Worm (Caenorhabditis elegans) whole organism, early embryonic: ENCODE data around the gene Y50D4A.10.

Experiments used
- B0310.2 ChIP-seq: sonication (generic microtip); optimal IDR thresholded peaks from 2 replicates; lab custom pipeline; 2016; ENCODE audit warnings: mild to moderate bottlenecking, missing genetic modification characterization, missing compliant biosample characterization
- F13C5.2 ChIP-seq: sonication (generic microtip); optimal IDR thresholded peaks from 2 replicates; lab custom pipeline; 2017; ENCODE audit warnings: mild to moderate bottlenecking, missing genetic modification characterization, inconsistent platforms, missing compliant biosample characterization
- aly-1 ChIP-seq: sonication (generic microtip); optimal IDR thresholded peaks from 2 replicates; lab custom pipeline; 2016; ENCODE audit warnings: missing genetic modification characterization, missing compliant biosample characterization
- ama-1 ChIP-seq: fragments of 150-350 bp; optimal IDR thresholded peaks from 2 replicates; lab custom pipeline; 2014
- ceh-13 ChIP-seq: fragments of 200-800 bp; sonication (Bioruptor generic); optimal IDR thresholded peaks from 2 replicates; lab custom pipeline; 2018; ENCODE audit warnings: mild to moderate bottlenecking, missing genetic modification characterization, missing compliant biosample characterization
- ceh-36 ChIP-seq: sonication (generic microtip); optimal IDR thresholded peaks from 2 replicates; lab custom pipeline; 2016; ENCODE audit warnings: missing genetic modification characterization, inconsistent platforms, missing compliant biosample characterization
- ets-7 ChIP-seq: sonication (generic microtip); optimal IDR thresholded peaks from 2 replicates; lab custom pipeline; 2016; ENCODE audit warnings: missing genotype, missing genetic modification characterization, missing compliant biosample characterization
- flt-1 ChIP-seq: fragments of 200-800 bp; sonication (Bioruptor generic); IDR thresholded peaks from 2 replicates; pipeline ENCODE4 v1.3.6; 2022; ENCODE audit warnings: missing genetic modification characterization, missing compliant biosample characterization
- hmbx-1 ChIP-seq: sonication (generic microtip); optimal IDR thresholded peaks from 2 replicates; lab custom pipeline; 2016; ENCODE audit warnings: mild to moderate bottlenecking, missing genetic modification characterization, missing compliant biosample characterization
- hmg-4 ChIP-seq: fragments of 200-800 bp; sonication (Bioruptor generic); optimal IDR thresholded peaks from 2 replicates; lab custom pipeline; 2018; ENCODE audit warnings: mild to moderate bottlenecking, missing genetic modification characterization, missing compliant biosample characterization
- hnd-1 ChIP-seq: sonication (generic microtip); optimal IDR thresholded peaks from 2 replicates; lab custom pipeline; 2016; ENCODE audit warnings: missing genetic modification characterization, missing compliant biosample characterization
- pes-1 ChIP-seq: fragments of 200-800 bp; sonication (Bioruptor generic); IDR thresholded peaks from 2 replicates; pipeline ENCODE4 v1.3.6; 2022; ENCODE audit warnings: missing genetic modification reagents, missing genetic modification characterization, missing compliant biosample characterization
- scrt-1 ChIP-seq: fragments of 200-800 bp; sonication (Bioruptor generic); IDR thresholded peaks from 2 replicates; pipeline ENCODE4 v1.3.6; 2022; ENCODE audit warnings: missing genetic modification characterization, missing compliant biosample characterization
- sea-1 ChIP-seq: fragments of 200-800 bp; sonication (Bioruptor generic); conservative IDR thresholded peaks from 2 replicates; pipeline ENCODE4 v1.3.6; 2022; ENCODE audit warnings: missing genetic modification characterization, missing compliant biosample characterization
- tbx-11 ChIP-seq: fragments of 200-800 bp; sonication (Bioruptor generic); IDR thresholded peaks from 2 replicates; pipeline ENCODE4 v1.3.6; 2022; ENCODE audit warnings: missing genetic modification characterization, missing compliant biosample characterization
- tbx-37 ChIP-seq: fragments of 200-800 bp; sonication (Bioruptor generic); conservative IDR thresholded peaks from 2 replicates; pipeline ENCODE4 v1.3.6; 2022; ENCODE audit warnings: missing genetic modification reagents, missing genetic modification characterization, missing compliant biosample characterization
- tra-4 ChIP-seq: sonication (generic microtip); optimal IDR thresholded peaks from 2 replicates; lab custom pipeline; 2017; ENCODE audit warnings: missing genetic modification characterization, missing compliant biosample characterization

The Y50D4A.10 gene

DNA sequence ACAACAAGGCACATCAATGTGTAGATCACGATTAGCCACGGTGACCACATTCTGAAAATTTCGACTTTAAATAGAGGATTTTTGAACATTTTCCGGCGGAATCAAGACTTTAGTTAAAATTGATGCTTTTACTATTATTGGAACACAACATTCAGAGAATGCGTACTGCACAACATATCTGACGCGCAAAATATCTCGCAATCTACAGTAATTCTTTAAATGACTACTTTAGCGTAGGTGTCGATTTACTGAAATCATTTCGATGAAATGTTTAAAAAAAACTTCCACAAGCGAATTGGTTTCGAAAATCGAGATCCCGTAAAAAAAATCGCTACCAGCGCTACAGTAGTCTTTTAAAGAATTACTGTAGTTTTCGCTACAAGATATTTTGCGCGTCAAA, at the start of gene Y50D4A.10:
Y50D4A.10 (minus strand) TSS at position 57 of the 400 bp plus-strand sequence.
- TF ChIP-seq tbx-11 (no peak), ets-7 (tag; lab: Kevin White, UChicago) (no peak), ceh-13 (GFP tag; lab: Kevin White, UChicago) (no peak)

DNA sequence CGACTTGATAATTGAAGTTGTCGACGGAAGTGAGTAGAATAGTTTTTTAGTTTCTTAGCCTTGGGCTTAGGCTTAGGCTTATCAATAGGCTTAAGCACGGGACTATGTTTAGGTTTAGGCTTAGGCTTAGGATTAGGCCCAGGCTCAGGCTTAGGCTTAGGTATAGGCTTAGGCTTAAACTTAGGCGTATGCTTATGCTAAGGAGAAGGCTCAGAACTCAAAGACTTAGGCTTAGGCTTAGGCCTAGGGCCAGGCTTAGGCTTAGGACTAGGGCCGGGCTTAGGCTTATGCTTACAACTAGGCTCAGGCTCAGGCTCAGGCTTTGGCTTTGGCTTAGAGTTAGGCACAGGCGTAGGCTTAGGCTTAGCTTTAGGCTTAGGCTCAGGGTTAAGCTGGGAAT, 46.2 kb upstream of the Y50D4A.10 start:
- TF ChIP-seq ceh-36 (tag; lab: Kevin White, UChicago): peak; percentile 80
- no peak for TF ChIP-seq tbx-11

ce11 chrV:1263939-1264823, 43.8 kb upstream of the Y50D4A.10 start, which contains the start of the genes rab-1 and C39F7.5:
Gene rab-1, minus strand, starts transcription at chrV:1263989.
Gene C39F7.5, plus strand, starts transcription at chrV:1264773.
- TF ChIP-seq ama-1 (lab: Kevin White, UChicago) (no peak), F13C5.2 (tag; lab: Kevin White, UChicago) (peak; percentile 5), hmg-4 (GFP tag; lab: Kevin White, UChicago) (no peak)

DNA sequence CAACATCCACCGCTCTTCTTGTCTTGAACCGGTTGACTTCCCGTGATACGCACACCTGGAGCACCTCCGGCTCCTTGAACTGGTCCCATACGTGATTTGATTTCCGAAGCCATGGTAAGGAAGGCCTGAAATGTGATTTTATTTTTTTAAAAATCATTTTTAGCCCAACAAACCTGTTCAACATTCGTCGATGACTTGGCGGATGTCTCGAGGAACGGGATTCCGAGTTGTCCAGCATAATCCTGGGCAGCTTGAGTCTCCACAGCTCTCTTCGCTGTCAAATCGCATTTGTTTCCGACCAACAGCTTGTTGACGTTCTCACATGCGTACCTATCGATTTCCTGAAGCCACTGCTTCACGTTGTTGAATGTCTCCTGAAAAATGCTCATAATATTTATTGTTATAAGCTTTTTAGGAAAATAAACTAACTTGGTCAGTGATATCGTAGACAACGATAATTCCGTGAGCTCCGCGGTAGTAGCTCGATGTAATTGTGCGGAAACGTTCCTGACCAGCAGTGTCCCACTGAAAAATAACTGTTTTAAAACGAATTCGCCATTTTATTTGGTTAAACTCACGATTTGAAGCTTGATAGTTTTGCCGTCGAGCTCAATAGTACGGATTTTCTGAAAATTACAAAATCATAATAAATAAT, 42.8 kb upstream of the Y50D4A.10 start:
- TF ChIP-seq tbx-37: no peak
- TF ChIP-seq pes-1 (GFP tag; lab: Robert Waterston, UW): no peak
- TF ChIP-seq ets-7 (tag; lab: Kevin White, UChicago): no peak
- TF ChIP-seq scrt-1: no peak
- no peak for TF ChIP-seq B0310.2 (tag; lab: Kevin White, UChicago)
- no peak for TF ChIP-seq ceh-13 (GFP tag; lab: Kevin White, UChicago)
- TF ChIP-seq hmg-4 (GFP tag; lab: Kevin White, UChicago): no peak
- TF ChIP-seq flt-1 (GFP tag; lab: Robert Waterston, UW): no peak
- TF ChIP-seq aly-1 (tag; lab: Kevin White, UChicago): no peak
- no peak for TF ChIP-seq hmbx-1 (tag; lab: Kevin White, UChicago)
- no peak for TF ChIP-seq ceh-36 (tag; lab: Kevin White, UChicago)
- no peak for TF ChIP-seq sea-1 (GFP tag; lab: Robert Waterston, UW)
- TF ChIP-seq F13C5.2 (tag; lab: Kevin White, UChicago): no peak

ce11 chrV:1262036-1262435, 41.7 kb upstream of the Y50D4A.10 start:
- TF ChIP-seq tra-4 (tag; lab: Kevin White, UChicago) (no peak), sea-1 (GFP tag; lab: Robert Waterston, UW) (no peak), hnd-1 (tag; lab: Kevin White, UChicago) (no peak), tbx-37 (no peak), scrt-1 (no peak), F13C5.2 (tag; lab: Kevin White, UChicago) (no peak)

ce11 chrV:1260042-1260441, 39.7 kb upstream of the Y50D4A.10 start, which contains the start of gene C39F7.1:
Gene C39F7.1, plus strand, starts transcription at chrV:1260342.
- TF ChIP-seq sea-1 (GFP tag; lab: Robert Waterston, UW) (no peak), aly-1 (tag; lab: Kevin White, UChicago) (no peak), F13C5.2 (tag; lab: Kevin White, UChicago) (no peak), tbx-11 (no peak), ama-1 (lab: Kevin White, UChicago) (no peak), ceh-36 (tag; lab: Kevin White, UChicago) (no peak), tra-4 (tag; lab: Kevin White, UChicago) (no peak), hmg-4 (GFP tag; lab: Kevin White, UChicago) (no peak), hnd-1 (tag; lab: Kevin White, UChicago) (no peak), hmbx-1 (tag; lab: Kevin White, UChicago) (no peak), ets-7 (tag; lab: Kevin White, UChicago) (no peak)

ce11 chrV:1252794-1253193, 32.4 kb upstream of the Y50D4A.10 start:
- TF ChIP-seq F13C5.2 (tag; lab: Kevin White, UChicago): no peak
- no peak for TF ChIP-seq hmg-4 (GFP tag; lab: Kevin White, UChicago)
- TF ChIP-seq tbx-37: no peak
- no peak for TF ChIP-seq tra-4 (tag; lab: Kevin White, UChicago)
- no peak for TF ChIP-seq ets-7 (tag; lab: Kevin White, UChicago)
- TF ChIP-seq ceh-13 (GFP tag; lab: Kevin White, UChicago): no peak
- TF ChIP-seq hnd-1 (tag; lab: Kevin White, UChicago): no peak
- TF ChIP-seq B0310.2 (tag; lab: Kevin White, UChicago): no peak
- TF ChIP-seq hmbx-1 (tag; lab: Kevin White, UChicago): no peak
- TF ChIP-seq scrt-1: no peak
- TF ChIP-seq flt-1 (GFP tag; lab: Robert Waterston, UW): no peak
- no peak for TF ChIP-seq sea-1 (GFP tag; lab: Robert Waterston, UW)
- no peak for TF ChIP-seq tbx-11
- TF ChIP-seq pes-1 (GFP tag; lab: Robert Waterston, UW): no peak
- TF ChIP-seq ceh-36 (tag; lab: Kevin White, UChicago): no peak
